Fruit fly (Drosophila melanogaster) whole organism, embryonic: ENCODE results near the gene CG13995.

ENCODE experiments used
- Ada2b ChIP-seq: fragments of 200-800 bp; sonication (Bioruptor generic); IDR thresholded peaks from 2 replicates; pipeline ENCODE4 v1.3.6; 2022; ENCODE audit warnings: missing biosample characterization, missing genetic modification characterization
- Atf3 ChIP-seq: fragments of 200-800 bp; sonication (Bioruptor generic); optimal IDR thresholded peaks from 3 replicates; lab custom pipeline; 2016; ENCODE audit warnings: missing biosample characterization, missing genetic modification characterization
- Bteb2 ChIP-seq: fragments of 200-800 bp; sonication (Bioruptor generic); optimal IDR thresholded peaks from 2 replicates; lab custom pipeline; 2016; ENCODE audit warnings: missing biosample characterization, missing genetic modification characterization
- CG10366 ChIP-seq: fragments of 200-800 bp; sonication (Bioruptor generic); IDR thresholded peaks from 2 replicates; pipeline ENCODE4 v1.3.6; 2022; ENCODE audit warnings: missing biosample characterization, missing genetic modification characterization
- CG11093 ChIP-seq: fragments of 200-800 bp; sonication (Bioruptor generic); IDR thresholded peaks from 3 replicates; pipeline ENCODE4 v1.3.6; 2022; ENCODE audit warnings: missing biosample characterization, missing genetic modification characterization
- CG12659 ChIP-seq: fragments of 200-800 bp; sonication (Bioruptor generic); optimal IDR thresholded peaks from 3 replicates; lab custom pipeline; 2017; ENCODE audit warnings: mild to moderate bottlenecking, missing biosample characterization, missing genetic modification reagents, missing genetic modification characterization
- CG13424 ChIP-seq: fragments of 200-800 bp; sonication (Bioruptor generic); optimal IDR thresholded peaks from 2 replicates; lab custom pipeline; 2019; ENCODE audit warnings: missing biosample characterization, mild to moderate bottlenecking, missing genetic modification characterization, moderate library complexity
- CG17186 ChIP-seq: fragments of 200-800 bp; sonication (Bioruptor generic); optimal IDR thresholded peaks from 3 replicates; lab custom pipeline; 2017; ENCODE audit warnings: missing biosample characterization, missing genetic modification reagents, missing genetic modification characterization
- CG17912 ChIP-seq: fragments of 200-800 bp; sonication (Bioruptor generic); optimal IDR thresholded peaks from 2 replicates; lab custom pipeline; 2018; ENCODE audit warnings: missing biosample characterization, mild to moderate bottlenecking, missing genetic modification characterization
- CG1832 ChIP-seq: fragments of 200-800 bp; sonication (Bioruptor generic); optimal IDR thresholded peaks from 2 replicates; lab custom pipeline; 2017; ENCODE audit warnings: missing biosample characterization, mild to moderate bottlenecking, missing genetic modification characterization, inconsistent platforms
- CG3065 ChIP-seq: fragments of 200-800 bp; sonication (Bioruptor generic); optimal IDR thresholded peaks from 2 replicates; lab custom pipeline; 2016; ENCODE audit warnings: missing biosample characterization, missing genetic modification characterization
- CG32767 ChIP-seq: fragments of 200-800 bp; sonication (Bioruptor generic); IDR thresholded peaks from 2 replicates; pipeline ENCODE4 v1.3.6; 2022; ENCODE audit warnings: missing biosample characterization, missing genetic modification characterization
- CG32772 ChIP-seq: fragments of 200-800 bp; sonication (Bioruptor generic); IDR thresholded peaks from 2 replicates; pipeline ENCODE4 v1.3.6; 2022; ENCODE audit warnings: missing biosample characterization, missing genetic modification characterization
- CG34224 ChIP-seq: fragments of 200-800 bp; sonication (Bioruptor generic); IDR thresholded peaks from 3 replicates; pipeline ENCODE4 v1.3.6; 2022; ENCODE audit warnings: missing biosample characterization, missing genetic modification characterization; ENCODE audit not compliant: partially characterized antibody
- CG3838 ChIP-seq: fragments of 200-800 bp; sonication (Bioruptor generic); optimal IDR thresholded peaks from 3 replicates; lab custom pipeline; 2016; ENCODE audit warnings: missing biosample characterization, missing genetic modification characterization
- CG4404 ChIP-seq: fragments of 200-800 bp; sonication (Bioruptor generic); IDR thresholded peaks from 2 replicates; pipeline ENCODE4 v1.3.6; 2022; ENCODE audit warnings: missing biosample characterization, missing genetic modification characterization
- CG4854 ChIP-seq: fragments of 200-800 bp; sonication (Bioruptor generic); optimal IDR thresholded peaks from 2 replicates; lab custom pipeline; 2016; ENCODE audit warnings: missing biosample characterization, missing genetic modification characterization, inconsistent platforms
- CG6765 ChIP-seq: fragments of 200-800 bp; sonication (Bioruptor generic); optimal IDR thresholded peaks from 3 replicates; lab custom pipeline; 2017; ENCODE audit warnings: missing biosample characterization, mild to moderate bottlenecking, missing genetic modification characterization
- CG7928 ChIP-seq: fragments of 200-800 bp; sonication (Bioruptor generic); optimal IDR thresholded peaks from 2 replicates; lab custom pipeline; 2017; ENCODE audit warnings: missing biosample characterization, mild to moderate bottlenecking, missing genetic modification characterization
- CG8281 ChIP-seq: fragments of 200-800 bp; sonication (Bioruptor generic); optimal IDR thresholded peaks from 2 replicates; lab custom pipeline; 2018; ENCODE audit warnings: missing biosample characterization, mild to moderate bottlenecking, missing genetic modification characterization, moderate library complexity
- CrebB ChIP-seq: fragments of 200-800 bp; sonication (Bioruptor generic); optimal IDR thresholded peaks from 3 replicates; lab custom pipeline; 2018; ENCODE audit warnings: missing biosample characterization, mild to moderate bottlenecking, missing genetic modification characterization
- E2f1 ChIP-seq: fragments of 200-800 bp; sonication (Bioruptor generic); IDR thresholded peaks from 2 replicates; pipeline ENCODE4 v1.3.6; 2022; ENCODE audit warnings: missing biosample characterization, missing genetic modification characterization
- Hmr ChIP-seq: fragments of 200-800 bp; sonication (Bioruptor generic); optimal IDR thresholded peaks from 3 replicates; lab custom pipeline; 2017; ENCODE audit warnings: mild to moderate bottlenecking, missing biosample characterization, missing genetic modification reagents, missing genetic modification characterization
- Hr51 ChIP-seq, 2 experiments: fragments of 200-800 bp; sonication (Bioruptor generic); optimal IDR thresholded peaks; 2 replicates in 1 of 2; 3 replicates in 1 of 2; lab custom pipeline; 2016 to 2018; ENCODE audit warnings: missing biosample characterization in 2 of 2, missing genetic modification characterization in 2 of 2, mild to moderate bottlenecking in 1 of 2, moderate library complexity in 1 of 2
- Hr78 ChIP-seq, 2 experiments: fragments of 200-800 bp in 1 of 2; fragments of >200 bp in 1 of 2; sonication (Bioruptor generic) in 1 of 2; optimal IDR thresholded peaks; 2 replicates each; lab custom pipeline; 2017 to 2019; ENCODE audit warnings: missing biosample characterization in 2 of 2, missing genetic modification characterization in 2 of 2, mild to moderate bottlenecking in 1 of 2, moderate library complexity in 1 of 2
- Hsf ChIP-seq: fragments of 200-800 bp; sonication (Bioruptor generic); optimal IDR thresholded peaks from 3 replicates; lab custom pipeline; 2016; ENCODE audit warnings: missing biosample characterization, missing genetic modification characterization
- Lim3 ChIP-seq: fragments of 200-800 bp; sonication (Bioruptor generic); IDR thresholded peaks from 2 replicates; pipeline ENCODE4 v1.3.6; 2022; ENCODE audit warnings: missing biosample characterization, missing genetic modification characterization
- Lpt ChIP-seq: fragments of >200 bp; optimal IDR thresholded peaks from 2 replicates; lab custom pipeline; 2018; ENCODE audit warnings: missing biosample characterization, missing genetic modification characterization
- NC2β ChIP-seq: fragments of 200-800 bp; sonication (Bioruptor generic); optimal IDR thresholded peaks from 2 replicates; lab custom pipeline; 2016; ENCODE audit warnings: missing biosample characterization, missing genetic modification characterization
- NK7.1 ChIP-seq: fragments of 200-800 bp; sonication (Bioruptor generic); optimal IDR thresholded peaks from 3 replicates; lab custom pipeline; 2016; ENCODE audit warnings: missing biosample characterization, missing genetic modification characterization
- Optix ChIP-seq: fragments of 200-800 bp; sonication (Bioruptor generic); IDR thresholded peaks from 3 replicates; pipeline ENCODE4 v1.3.6; 2022; ENCODE audit warnings: missing biosample characterization, missing genetic modification characterization
- Vsx1 ChIP-seq: fragments of 200-800 bp; sonication (Bioruptor generic); optimal IDR thresholded peaks from 2 replicates; lab custom pipeline; 2017; ENCODE audit warnings: missing biosample characterization, mild to moderate bottlenecking, missing genetic modification characterization, missing genetic modification reagents
- bigmax ChIP-seq: fragments of 200-800 bp; sonication (Bioruptor generic); optimal IDR thresholded peaks from 2 replicates; lab custom pipeline; 2018; ENCODE audit warnings: missing biosample characterization, mild to moderate bottlenecking, missing genetic modification characterization
- cato ChIP-seq: fragments of 200-800 bp; sonication (Bioruptor generic); optimal IDR thresholded peaks from 2 replicates; lab custom pipeline; 2016; ENCODE audit warnings: missing biosample characterization, missing genetic modification characterization, borderline replicate concordance
- ci ChIP-seq: fragments of 200-800 bp; sonication (Bioruptor generic); IDR thresholded peaks from 3 replicates; pipeline ENCODE4 v1.3.6; 2022; ENCODE audit warnings: missing biosample characterization, missing genetic modification characterization
- corto ChIP-seq: fragments of 200-800 bp; sonication (Bioruptor generic); optimal IDR thresholded peaks from 2 replicates; lab custom pipeline; 2016; ENCODE audit warnings: missing biosample characterization, mild to moderate bottlenecking, missing genetic modification characterization, moderate library complexity
- cwo ChIP-seq: fragments of 200-800 bp; sonication (Bioruptor generic); optimal IDR thresholded peaks from 3 replicates; lab custom pipeline; 2017; ENCODE audit warnings: missing biosample characterization, missing genetic modification characterization, mild to moderate bottlenecking, moderate library complexity, missing genetic modification reagents
- dm ChIP-seq: fragments of 200-800 bp; sonication (Bioruptor generic); optimal IDR thresholded peaks from 3 replicates; lab custom pipeline; 2016; ENCODE audit warnings: missing biosample characterization, missing genetic modification characterization
- eyg ChIP-seq: fragments of 200-800 bp; sonication (Bioruptor generic); optimal IDR thresholded peaks from 3 replicates; lab custom pipeline; 2016; ENCODE audit warnings: missing biosample characterization, missing genetic modification characterization
- h ChIP-seq: fragments of >200 bp; optimal IDR thresholded peaks from 2 replicates; lab custom pipeline; 2017
- jumu ChIP-seq: fragments of 200-800 bp; sonication (Bioruptor generic); optimal IDR thresholded peaks from 3 replicates; lab custom pipeline; 2016; ENCODE audit warnings: missing biosample characterization, missing genetic modification characterization
- pho ChIP-seq: fragments of 200-800 bp; sonication (Bioruptor generic); optimal IDR thresholded peaks from 2 replicates; lab custom pipeline; 2016; ENCODE audit warnings: missing biosample characterization, missing genetic modification characterization
- rib ChIP-seq: fragments of 200-800 bp; sonication (Bioruptor generic); IDR thresholded peaks from 2 replicates; pipeline ENCODE4 v1.3.6; 2022; ENCODE audit warnings: missing biosample characterization, missing genetic modification characterization
- sima ChIP-seq: fragments of 200-800 bp; sonication (Bioruptor generic); optimal IDR thresholded peaks from 2 replicates; lab custom pipeline; 2016; ENCODE audit warnings: missing biosample characterization, missing genetic modification characterization
- sob ChIP-seq: fragments of 200-800 bp; sonication (Bioruptor generic); IDR thresholded peaks from 2 replicates; pipeline ENCODE4 v1.3.6; 2022; ENCODE audit warnings: missing biosample characterization, missing genetic modification characterization
- stwl ChIP-seq: fragments of 200-800 bp; sonication (Bioruptor generic); optimal IDR thresholded peaks from 3 replicates; lab custom pipeline; 2018; ENCODE audit warnings: missing biosample characterization, mild to moderate bottlenecking, missing genetic modification characterization, moderate library complexity
- trem ChIP-seq: fragments of 200-800 bp; optimal IDR thresholded peaks from 3 replicates; lab custom pipeline; 2019; ENCODE audit warnings: missing biosample characterization, mild to moderate bottlenecking, missing genetic modification characterization, moderate library complexity
- tup ChIP-seq: fragments of 200-800 bp; sonication (Bioruptor generic); optimal IDR thresholded peaks from 2 replicates; lab custom pipeline; 2016; ENCODE audit warnings: missing biosample characterization, mild to moderate bottlenecking, missing genetic modification characterization, moderate library complexity
- vfl ChIP-seq: fragments of 200-800 bp; sonication (Bioruptor generic); optimal IDR thresholded peaks from 2 replicates; lab custom pipeline; 2016; ENCODE audit warnings: missing biosample characterization, missing genetic modification characterization

CG13995 gene

DNA sequence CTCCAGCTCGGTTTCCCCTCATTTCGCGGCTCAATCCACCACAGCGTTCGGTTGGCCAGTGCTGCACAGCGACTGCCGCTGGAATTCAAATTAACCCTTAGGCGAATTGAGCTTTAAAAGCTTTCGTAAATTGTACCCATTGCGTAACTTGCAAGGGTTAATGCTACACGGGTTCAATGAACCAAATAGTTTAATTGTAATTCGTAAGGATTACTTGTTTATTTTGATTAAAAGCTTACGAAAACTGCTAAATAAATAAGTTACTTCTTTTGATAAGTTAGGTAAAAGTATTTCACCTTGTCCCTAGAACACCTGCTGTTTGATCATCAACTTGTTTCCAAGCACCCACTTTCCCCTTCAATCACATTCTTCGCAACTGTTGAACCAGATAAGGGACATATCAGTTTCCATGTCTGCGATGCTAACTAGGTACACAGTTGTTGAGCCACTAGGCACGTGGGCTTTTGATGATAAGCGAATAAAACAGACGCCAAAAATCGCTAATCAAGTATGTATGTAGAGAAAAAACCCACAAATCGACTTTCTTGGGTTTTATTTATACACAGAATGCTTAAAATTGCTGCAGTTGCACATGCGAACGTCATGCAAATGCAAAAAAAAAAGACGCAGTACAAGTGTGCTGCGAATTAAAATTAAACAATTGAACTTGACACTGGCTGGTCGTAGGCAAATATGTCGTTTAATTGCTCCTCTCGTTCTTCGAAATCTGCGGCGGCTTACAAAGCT is 8.0 kb upstream of the CG13995 start, which contains the start of gene Pfas (continued):
- TF ChIP-seq CG8281 (no peak), trem (tag; lab: Kevin White, UChicago) (no peak), NK7.1 (GFP tag; lab: Kevin White, UChicago) (peak; percentile 41), stwl (tag; lab: Kevin White, UChicago) (no peak), Lim3 (GFP tag; lab: Robert Waterston, UW) (no peak), CrebB (tag; lab: Kevin White, UChicago) (peak; percentile 66), CG3838 (GFP tag; lab: Kevin White, UChicago) (no peak), vfl (GFP tag; lab: Kevin White, UChicago) (peak; percentile 64), Hsf (peak; percentile 45), cwo (peak; percentile 81), CG7928 (GFP tag; lab: Kevin White, UChicago) (peak; percentile 10), Hr78 (GFP tag; optimal IDR thresholded peaks at IDR 0.05; lab: Kevin White, UChicago) (peak in 1 of 2 experiments; percentile 41), Bteb2 (GFP tag; lab: Kevin White, UChicago) (peak; percentile 28), CG11093 (GFP tag; lab: Robert Waterston, UW) (no peak), Ada2b (peak; percentile 39; the same call in 1 of the 2 replicates), tup (GFP tag; lab: Kevin White, UChicago) (peak; percentile 18), dm (peak; percentile 39), CG4404 (no peak), CG32772 (GFP tag; lab: Robert Waterston, UW) (no peak), E2f1 (peak; percentile 22; the same call in 1 of the 2 replicates), CG10366 (GFP tag; lab: Robert Waterston, UW) (peak; percentile 36; the same call in 1 of the 2 replicates), CG13424 (tag; lab: Kevin White, UChicago) (peak; percentile 39), Hmr (peak; percentile 80), Hr51 (GFP tag; optimal IDR thresholded peaks at IDR 0.05; lab: Kevin White, UChicago) (peak in 1 of 2 experiments; percentile 11), Vsx1 (GFP tag; lab: Kevin White, UChicago) (no peak), CG17186 (GFP tag; lab: Kevin White, UChicago) (no peak), CG32767 (GFP tag; lab: Robert Waterston, UW) (no peak), cato (GFP tag; lab: Kevin White, UChicago) (no peak), CG17912 (peak; percentile 6), sima (GFP tag; lab: Kevin White, UChicago) (peak; percentile 3), jumu (peak; percentile 34), sob (peak; percentile 62; the same call in 1 of the 2 replicates), CG4854 (GFP tag; lab: Kevin White, UChicago) (peak; percentile 46), Atf3 (no peak), rib (peak; percentile 53), Lpt (GFP tag; lab: Kevin White, UChicago) (no peak), NC2β (GFP tag; lab: Kevin White, UChicago) (peak; percentile 12), CG6765 (GFP tag; lab: Kevin White, UChicago) (peak; percentile 46), pho (peak; percentile 63), Optix (GFP tag; lab: Robert Waterston, UW) (no peak), CG3065 (GFP tag; lab: Kevin White, UChicago) (no peak), eyg (GFP tag; lab: Kevin White, UChicago) (peak; percentile 17), CG12659 (GFP tag; lab: Kevin White, UChicago) (peak; percentile 70), CG34224 (GFP tag; lab: Robert Waterston, UW) (no peak), ci (GFP tag; lab: Robert Waterston, UW) (peak; percentile 78; the same call in 2 of the 3 replicates), corto (GFP tag; lab: Kevin White, UChicago) (no peak), bigmax (GFP tag; lab: Kevin White, UChicago) (no peak), h (no peak), CG1832 (no peak)
